Worm (Caenorhabditis elegans) whole organism, L3 larva: ENCODE measurements around the gene mkk-4.

Experiments used
- ama-1 ChIP-seq: fragments of 150-350 bp; optimal IDR thresholded peaks from 2 replicates; lab custom pipeline; 2018
- ceh-28 ChIP-seq: fragments of 150-350 bp; optimal IDR thresholded peaks from 2 replicates; lab custom pipeline; 2014; ENCODE audit warnings: missing biosample characterization, missing genetic modification reagents, missing genetic modification characterization
- daf-12 ChIP-seq: fragments of 150-350 bp; optimal IDR thresholded peaks from 2 replicates; lab custom pipeline; 2014; ENCODE audit warnings: missing biosample characterization, missing genetic modification reagents, missing genetic modification characterization
- elt-3 ChIP-seq, 3 experiments: fragments of 150-350 bp in 1 of 3; sonication (generic microtip) in 2 of 3; optimal IDR thresholded peaks; 2 replicates in 2 of 3; 4 replicates in 1 of 3; lab custom pipeline; 2014 to 2017; ENCODE audit warnings: missing biosample characterization in 3 of 3, missing genetic modification characterization in 3 of 3
- lin-39 ChIP-seq: fragments of 150-350 bp; optimal IDR thresholded peaks from 2 replicates; lab custom pipeline; 2018; ENCODE audit warnings: missing biosample characterization, missing genetic modification reagents, missing genetic modification characterization
- nhr-12 ChIP-seq: fragments of 150-350 bp; optimal IDR thresholded peaks from 2 replicates; lab custom pipeline; 2014; ENCODE audit warnings: missing biosample characterization, missing genetic modification characterization
- nhr-237 ChIP-seq: fragments of 150-350 bp; optimal IDR thresholded peaks from 2 replicates; lab custom pipeline; 2014; ENCODE audit warnings: missing biosample characterization, missing genetic modification characterization
- snpc-4 ChIP-seq: fragments of 150-350 bp; optimal IDR thresholded peaks from 2 replicates; lab custom pipeline; 2014; ENCODE audit warnings: missing biosample characterization, missing genetic modification characterization
- zag-1 ChIP-seq: fragments of 150-350 bp; optimal IDR thresholded peaks from 2 replicates; lab custom pipeline; 2014; ENCODE audit warnings: missing biosample characterization, missing genetic modification characterization

ce11 chrX:10009985-10010384 is 17.7 kb upstream of the mkk-4 start:
- TF ChIP-seq daf-12, result no peak
- TF ChIP-seq nhr-12 (tag; lab: Kevin White, UChicago), result no peak
- no peak for TF ChIP-seq lin-39 (tag; lab: Kevin White, UChicago)
- TF ChIP-seq snpc-4 (tag; lab: Kevin White, UChicago), result no peak
- no peak for TF ChIP-seq nhr-237 (tag; lab: Kevin White, UChicago)
- TF ChIP-seq elt-3 (tag; optimal IDR thresholded peaks at IDR 0.05; lab: Kevin White, UChicago), result no peak
- no peak for TF ChIP-seq ama-1 (lab: Kevin White, UChicago)
- TF ChIP-seq zag-1 (tag; lab: Kevin White, UChicago), result no peak
- no peak for TF ChIP-seq ceh-28
